Fruit fly (Drosophila melanogaster) whole organism, prepupa: ENCODE data around the gene U2af38.

Source experiments
- CG10631 ChIP-seq: fragments of 200-800 bp; sonication (Bioruptor generic); optimal IDR thresholded peaks from 2 replicates; lab custom pipeline; 2016; ENCODE audit warnings: missing biosample characterization, missing genetic modification characterization
- CG6276 ChIP-seq: fragments of 200-800 bp; sonication (Bioruptor generic); optimal IDR thresholded peaks from 2 replicates; lab custom pipeline; 2017; ENCODE audit warnings: missing biosample characterization, mild to moderate bottlenecking, missing genetic modification characterization
- CG8119 ChIP-seq: fragments of 200-800 bp; sonication (Bioruptor generic); IDR thresholded peaks from 3 replicates; pipeline ENCODE4 v1.3.6; 2022; ENCODE audit warnings: missing biosample characterization, missing genetic modification characterization
- CG8632 ChIP-seq: fragments of 200-800 bp; sonication (Bioruptor generic); optimal IDR thresholded peaks from 3 replicates; lab custom pipeline; 2016; ENCODE audit warnings: missing biosample characterization, missing genetic modification characterization
- Ets21C ChIP-seq: fragments of 200-800 bp; sonication (Bioruptor generic); optimal IDR thresholded peaks from 3 replicates; lab custom pipeline; 2016; ENCODE audit warnings: missing biosample characterization, missing genetic modification characterization
- Ets96B ChIP-seq: fragments of 200-800 bp; optimal IDR thresholded peaks from 2 replicates; lab custom pipeline; 2019; ENCODE audit warnings: missing biosample characterization, mild to moderate bottlenecking, missing genetic modification characterization, moderate library complexity
- Hr4 ChIP-seq: fragments of 200-800 bp; sonication (Bioruptor generic); optimal IDR thresholded peaks from 3 replicates; lab custom pipeline; 2016; ENCODE audit warnings: missing biosample characterization, missing genetic modification characterization
- Sox15 ChIP-seq: fragments of 200-800 bp; sonication (Bioruptor generic); optimal IDR thresholded peaks from 3 replicates; lab custom pipeline; 2016; ENCODE audit warnings: missing biosample characterization, missing genetic modification characterization
- lz ChIP-seq: fragments of 200-800 bp; sonication (Bioruptor generic); optimal IDR thresholded peaks from 3 replicates; lab custom pipeline; 2016; ENCODE audit warnings: missing biosample characterization, missing genetic modification characterization

- TF ChIP-seq Ets21C (GFP tag; lab: Kevin White, UChicago) (no peak), Sox15 (GFP tag; lab: Kevin White, UChicago) (no peak), CG8632 (GFP tag; lab: Kevin White, UChicago) (no peak), CG10631 (GFP tag; lab: Kevin White, UChicago) (no peak), Hr4 (GFP tag; lab: Kevin White, UChicago) (no peak), lz (GFP tag; lab: Kevin White, UChicago) (no peak), CG6276 (GFP tag; lab: Kevin White, UChicago) (no peak), Ets96B (tag; lab: Kevin White, UChicago) (no peak), CG8119 (no peak)
Observed at dm6 chr2L:303306-303962, 9.0 kb upstream of the U2af38 start.
